Worm (Caenorhabditis elegans) whole organism, mixed stage, embryonic: ENCODE results near the gene abu-13.

Experiments used
- blmp-1 ChIP-seq: fragments of 150-350 bp; optimal IDR thresholded peaks from 2 replicates; lab custom pipeline; 2014; ENCODE audit warnings: missing biosample characterization, missing genetic modification characterization
- ces-1 ChIP-seq: fragments of 150-350 bp; optimal IDR thresholded peaks from 2 replicates; lab custom pipeline; 2014; ENCODE audit warnings: missing biosample characterization, missing genetic modification reagents, missing genetic modification characterization
- flh-1 ChIP-seq: fragments of 200-800 bp; sonication (Bioruptor generic); optimal IDR thresholded peaks from 2 replicates; lab custom pipeline; 2018; ENCODE audit warnings: mild to moderate bottlenecking, missing genetic modification characterization, moderate library complexity, missing compliant biosample characterization
- ham-2 ChIP-seq: fragments of 200-800 bp; sonication (Bioruptor generic); optimal IDR thresholded peaks from 2 replicates; lab custom pipeline; 2018; ENCODE audit warnings: mild to moderate bottlenecking, missing genetic modification characterization, missing compliant biosample characterization
- lin-13 ChIP-seq: fragments of 150-350 bp; optimal IDR thresholded peaks from 2 replicates; lab custom pipeline; 2014; ENCODE audit warnings: missing biosample characterization, missing genetic modification characterization
- lsy-2 ChIP-seq: fragments of 150-350 bp; optimal IDR thresholded peaks from 2 replicates; lab custom pipeline; 2014; ENCODE audit warnings: missing biosample characterization, missing genetic modification characterization
- nhr-237 ChIP-seq: fragments of 150-350 bp; optimal IDR thresholded peaks from 2 replicates; lab custom pipeline; 2014; ENCODE audit warnings: missing biosample characterization, missing genetic modification characterization
- nhr-28 ChIP-seq: fragments of 150-350 bp; optimal IDR thresholded peaks from 2 replicates; lab custom pipeline; 2014; ENCODE audit warnings: missing biosample characterization, missing genetic modification characterization
- nhr-76 ChIP-seq: sonication (generic microtip); optimal IDR thresholded peaks from 2 replicates; lab custom pipeline; 2017; ENCODE audit warnings: missing biosample characterization, missing genetic modification characterization
- pha-4 ChIP-seq: fragments of 150-350 bp; optimal IDR thresholded peaks from 2 replicates; lab custom pipeline; 2018; ENCODE audit warnings: missing biosample characterization, missing genetic modification reagents, missing genetic modification characterization
- zip-8 ChIP-seq: fragments of 150-350 bp; optimal IDR thresholded peaks from 2 replicates; lab custom pipeline; 2014; ENCODE audit warnings: missing biosample characterization, missing genetic modification characterization
- ztf-11 ChIP-seq: fragments of 150-350 bp; optimal IDR thresholded peaks from 2 replicates; lab custom pipeline; 2014; ENCODE audit warnings: missing biosample characterization, missing genetic modification characterization

- TF ChIP-seq pha-4 (tag; lab: Kevin White, UChicago) (no peak), lin-13 (tag; lab: Kevin White, UChicago) (peak; percentile 58), lsy-2 (tag; lab: Kevin White, UChicago) (peak; percentile 55), zip-8 (tag; lab: Kevin White, UChicago) (no peak), nhr-76 (tag; lab: Kevin White, UChicago) (no peak), ham-2 (GFP tag; lab: Kevin White, UChicago) (peak; percentile 74), flh-1 (GFP tag; lab: Kevin White, UChicago) (no peak), blmp-1 (tag; lab: Kevin White, UChicago) (no peak), ztf-11 (peak; percentile 30), nhr-28 (tag; lab: Kevin White, UChicago) (no peak), ces-1 (GFP tag; lab: Kevin White, UChicago) (no peak), nhr-237 (tag; lab: Kevin White, UChicago) (no peak)
Measured at ce11 chrIII:6978875-6979274, 33.2 kb upstream of the abu-13 start.
